Worm (Caenorhabditis elegans): ENCODE measurements around the gene F59A6.11.

ce11 chrII:4999122-4999521 is 565 bp upstream of the F59A6.11 start, which contains the start of gene citk-2:
- TF ChIP-seq him-1 (tag; optimal IDR thresholded peaks at IDR 0.05) = no peak
- no peak for TF ChIP-seq W03F9.2 (tag; optimal IDR thresholded peaks at IDR 0.05)

All from whole organism, L4/young adult.